Fruit fly (Drosophila melanogaster) whole organism, embryonic: ENCODE measurements around the gene Rtca.

ENCODE experiments used
- Blimp-1 ChIP-seq: fragments of 200-800 bp; sonication (Bioruptor generic); optimal IDR thresholded peaks from 3 replicates; lab custom pipeline; 2018; ENCODE audit warnings: missing biosample characterization, missing genetic modification characterization, mild to moderate bottlenecking, moderate library complexity, missing genetic modification reagents
- CG11085 ChIP-seq: fragments of 200-800 bp; sonication (Bioruptor generic); IDR thresholded peaks from 2 replicates; pipeline ENCODE4 v1.3.6; 2022; ENCODE audit warnings: missing biosample characterization, missing genetic modification characterization
- CG12769 ChIP-seq: fragments of 200-800 bp; sonication (Bioruptor generic); optimal IDR thresholded peaks from 2 replicates; lab custom pipeline; 2019; ENCODE audit warnings: missing biosample characterization, mild to moderate bottlenecking, missing genetic modification characterization, moderate library complexity
- CG14014 ChIP-seq: fragments of 200-800 bp; sonication (Bioruptor generic); IDR thresholded peaks from 2 replicates; pipeline ENCODE4 v1.3.6; 2022; ENCODE audit warnings: missing biosample characterization, missing genetic modification characterization
- CG15479 ChIP-seq: fragments of 200-800 bp; sonication (Bioruptor generic); optimal IDR thresholded peaks from 3 replicates; lab custom pipeline; 2019; ENCODE audit warnings: missing biosample characterization, mild to moderate bottlenecking, missing genetic modification characterization, moderate library complexity
- CG1832 ChIP-seq: fragments of 200-800 bp; sonication (Bioruptor generic); optimal IDR thresholded peaks from 2 replicates; lab custom pipeline; 2017; ENCODE audit warnings: missing biosample characterization, mild to moderate bottlenecking, missing genetic modification characterization, inconsistent platforms
- CG18476 ChIP-seq: fragments of 200-800 bp; sonication (Bioruptor generic); optimal IDR thresholded peaks from 2 replicates; lab custom pipeline; 2016; ENCODE audit warnings: missing biosample characterization, mild to moderate bottlenecking, missing genetic modification characterization
- CG2120 ChIP-seq: fragments of 200-800 bp; sonication (Bioruptor generic); optimal IDR thresholded peaks from 3 replicates; lab custom pipeline; 2016; ENCODE audit warnings: missing biosample characterization, missing genetic modification characterization
- CG30431 ChIP-seq: fragments of 200-800 bp; sonication (Bioruptor generic); optimal IDR thresholded peaks from 2 replicates; lab custom pipeline; 2017; ENCODE audit warnings: missing biosample characterization, missing genetic modification characterization
- CG33557 ChIP-seq: fragments of 200-800 bp; sonication (Bioruptor generic); optimal IDR thresholded peaks from 2 replicates; lab custom pipeline; 2019; ENCODE audit warnings: missing biosample characterization, mild to moderate bottlenecking, missing genetic modification characterization, moderate library complexity
- CG4820 ChIP-seq: fragments of 200-800 bp; sonication (Bioruptor generic); optimal IDR thresholded peaks from 3 replicates; lab custom pipeline; 2016; ENCODE audit warnings: missing biosample characterization, missing genetic modification characterization
- CG7556 ChIP-seq: fragments of 200-800 bp; sonication (Bioruptor generic); optimal IDR thresholded peaks from 2 replicates; lab custom pipeline; 2017; ENCODE audit warnings: missing biosample characterization, mild to moderate bottlenecking, missing genetic modification characterization
- CG7745 ChIP-seq: fragments of 200-800 bp; sonication (Bioruptor generic); optimal IDR thresholded peaks from 2 replicates; lab custom pipeline; 2018; ENCODE audit warnings: missing biosample characterization, mild to moderate bottlenecking, missing genetic modification characterization, moderate library complexity
- CG8765 ChIP-seq: fragments of 200-800 bp; sonication (Bioruptor generic); IDR thresholded peaks from 2 replicates; pipeline ENCODE4 v1.3.6; 2022; ENCODE audit warnings: missing biosample characterization, missing genetic modification characterization
- D19A ChIP-seq: fragments of 200-800 bp; optimal IDR thresholded peaks from 3 replicates; lab custom pipeline; 2019; ENCODE audit warnings: missing biosample characterization, mild to moderate bottlenecking, missing genetic modification characterization, moderate library complexity
- Deaf1 ChIP-seq: fragments of 200-800 bp; optimal IDR thresholded peaks from 3 replicates; lab custom pipeline; 2019; ENCODE audit warnings: missing biosample characterization, mild to moderate bottlenecking, missing genetic modification characterization, moderate library complexity
- HLH54F ChIP-seq: fragments of 200-800 bp; sonication (Bioruptor generic); optimal IDR thresholded peaks from 3 replicates; lab custom pipeline; 2016; ENCODE audit warnings: missing biosample characterization, missing genetic modification characterization
- Hey ChIP-seq: fragments of 200-800 bp; sonication (Bioruptor generic); optimal IDR thresholded peaks from 3 replicates; lab custom pipeline; 2018; ENCODE audit warnings: missing biosample characterization, mild to moderate bottlenecking, missing genetic modification characterization
- Jarid2 ChIP-seq: fragments of 200-800 bp; sonication (Bioruptor generic); optimal IDR thresholded peaks from 3 replicates; lab custom pipeline; 2017; ENCODE audit warnings: mild to moderate bottlenecking, missing biosample characterization, missing genetic modification reagents, missing genetic modification characterization
- Lpt ChIP-seq: fragments of >200 bp; optimal IDR thresholded peaks from 2 replicates; lab custom pipeline; 2018; ENCODE audit warnings: missing biosample characterization, missing genetic modification characterization
- Mrtf ChIP-seq: fragments of 200-800 bp; sonication (Bioruptor generic); IDR thresholded peaks from 3 replicates; pipeline ENCODE4 v1.3.6; 2022; ENCODE audit warnings: missing biosample characterization, missing genetic modification characterization
- NfI ChIP-seq: fragments of 200-800 bp; sonication (Bioruptor generic); optimal IDR thresholded peaks from 3 replicates; lab custom pipeline; 2018; ENCODE audit warnings: missing biosample characterization, mild to moderate bottlenecking, missing genetic modification characterization, moderate library complexity
- Opbp ChIP-seq: fragments of 200-800 bp; sonication (Bioruptor generic); IDR thresholded peaks from 3 replicates; pipeline ENCODE4 v1.3.6; 2022; ENCODE audit warnings: missing biosample characterization, missing genetic modification characterization; ENCODE audit not compliant: partially characterized antibody
- PHDP ChIP-seq: fragments of 200-800 bp; sonication (Bioruptor generic); optimal IDR thresholded peaks from 3 replicates; lab custom pipeline; 2018; ENCODE audit warnings: missing biosample characterization, mild to moderate bottlenecking, missing genetic modification characterization, moderate library complexity
- YL-1 ChIP-seq: fragments of 200-800 bp; sonication (Bioruptor generic); optimal IDR thresholded peaks from 3 replicates; lab custom pipeline; 2017; ENCODE audit warnings: missing biosample characterization, mild to moderate bottlenecking, missing genetic modification characterization
- ab ChIP-seq: fragments of 200-800 bp; sonication (Bioruptor generic); optimal IDR thresholded peaks from 2 replicates; lab custom pipeline; 2016; ENCODE audit warnings: missing biosample characterization, missing genetic modification characterization
- bsh ChIP-seq, 2 experiments: fragments of 200-800 bp; sonication (Bioruptor generic); optimal IDR thresholded peaks; 2 replicates each; lab custom pipeline; 2017 to 2018; ENCODE audit warnings: mild to moderate bottlenecking in 2 of 2, missing biosample characterization in 2 of 2, missing genetic modification characterization in 2 of 2, moderate library complexity in 1 of 2
- cas ChIP-seq: fragments of 200-800 bp; sonication (Bioruptor generic); IDR thresholded peaks from 2 replicates; pipeline ENCODE4 v1.3.6; 2022; ENCODE audit warnings: missing biosample characterization, missing genetic modification characterization
- cg ChIP-seq: fragments of 200-800 bp; sonication (Bioruptor generic); optimal IDR thresholded peaks from 3 replicates; lab custom pipeline; 2019; ENCODE audit warnings: missing biosample characterization, mild to moderate bottlenecking, missing genetic modification characterization, moderate library complexity
- corto ChIP-seq: fragments of 200-800 bp; sonication (Bioruptor generic); optimal IDR thresholded peaks from 2 replicates; lab custom pipeline; 2016; ENCODE audit warnings: missing biosample characterization, mild to moderate bottlenecking, missing genetic modification characterization, moderate library complexity
- danr ChIP-seq: fragments of 200-800 bp; sonication (Bioruptor generic); IDR thresholded peaks from 2 replicates; pipeline ENCODE4 v1.3.6; 2022; ENCODE audit warnings: missing biosample characterization, missing genetic modification characterization
- dimm ChIP-seq: fragments of 200-800 bp; sonication (Bioruptor generic); IDR thresholded peaks from 2 replicates; pipeline ENCODE4 v1.3.6; 2022; ENCODE audit warnings: missing biosample characterization, missing genetic modification characterization
- fru ChIP-seq: fragments of >200 bp; optimal IDR thresholded peaks from 2 replicates; lab custom pipeline; 2017
- gcm ChIP-seq: fragments of 200-800 bp; sonication (Bioruptor generic); optimal IDR thresholded peaks from 2 replicates; lab custom pipeline; 2019; ENCODE audit warnings: missing biosample characterization, mild to moderate bottlenecking, missing genetic modification characterization, moderate library complexity
- gcm2 ChIP-seq: fragments of 200-800 bp; sonication (Bioruptor generic); optimal IDR thresholded peaks from 2 replicates; lab custom pipeline; 2016; ENCODE audit warnings: missing biosample characterization, missing genetic modification characterization
- gfzf ChIP-seq: fragments of 200-800 bp; sonication (Bioruptor generic); optimal IDR thresholded peaks from 2 replicates; lab custom pipeline; 2016; ENCODE audit warnings: missing biosample characterization, mild to moderate bottlenecking, missing genetic modification characterization, moderate library complexity
- kah ChIP-seq: fragments of 200-800 bp; sonication (Bioruptor generic); optimal IDR thresholded peaks from 2 replicates; lab custom pipeline; 2018; ENCODE audit warnings: missing biosample characterization, mild to moderate bottlenecking, missing genetic modification characterization
- knrl ChIP-seq: fragments of 200-800 bp; sonication (Bioruptor generic); IDR thresholded peaks from 3 replicates; pipeline ENCODE4 v1.3.6; 2022; ENCODE audit warnings: missing biosample characterization, missing genetic modification characterization; ENCODE audit not compliant: partially characterized antibody
- lbe ChIP-seq: fragments of 200-800 bp; sonication (Bioruptor generic); optimal IDR thresholded peaks from 2 replicates; lab custom pipeline; 2016; ENCODE audit warnings: missing biosample characterization, mild to moderate bottlenecking, missing genetic modification characterization
- lilli ChIP-seq: fragments of 200-800 bp; sonication (Bioruptor generic); optimal IDR thresholded peaks from 3 replicates; lab custom pipeline; 2016; ENCODE audit warnings: missing biosample characterization, missing genetic modification characterization
- lola ChIP-seq, 3 experiments: fragments of >200 bp in 2 of 3; fragments of 200-800 bp in 1 of 3; sonication (Bioruptor generic) in 1 of 3; optimal IDR thresholded peaks; 2 replicates each; lab custom pipeline; 2017 to 2019; ENCODE audit warnings: missing biosample characterization in 3 of 3, missing genetic modification characterization in 3 of 3, mild to moderate bottlenecking in 1 of 3, moderate library complexity in 1 of 3
- onecut ChIP-seq: fragments of 200-800 bp; sonication (Bioruptor generic); IDR thresholded peaks from 2 replicates; pipeline ENCODE4 v1.3.6; 2022; ENCODE audit warnings: missing biosample characterization, missing genetic modification characterization
- pfk ChIP-seq: fragments of 200-800 bp; sonication (Bioruptor generic); optimal IDR thresholded peaks from 2 replicates; lab custom pipeline; 2018; ENCODE audit warnings: missing biosample characterization, mild to moderate bottlenecking, missing genetic modification characterization, moderate library complexity
- rib ChIP-seq: fragments of 200-800 bp; sonication (Bioruptor generic); IDR thresholded peaks from 2 replicates; pipeline ENCODE4 v1.3.6; 2022; ENCODE audit warnings: missing biosample characterization, missing genetic modification characterization
- ro ChIP-seq: fragments of 200-800 bp; sonication (Bioruptor generic); IDR thresholded peaks from 2 replicates; pipeline ENCODE4 v1.3.6; 2022; ENCODE audit warnings: missing biosample characterization, missing genetic modification characterization
- sima ChIP-seq: fragments of 200-800 bp; sonication (Bioruptor generic); optimal IDR thresholded peaks from 2 replicates; lab custom pipeline; 2016; ENCODE audit warnings: missing biosample characterization, missing genetic modification characterization
- tll ChIP-seq, 2 experiments: fragments of 200-800 bp in 1 of 2; fragments of >200 bp in 1 of 2; sonication (Bioruptor generic) in 1 of 2; optimal IDR thresholded peaks; 2 replicates each; lab custom pipeline; 2017 to 2019; ENCODE audit warnings: missing biosample characterization in 2 of 2, missing genetic modification characterization in 2 of 2, mild to moderate bottlenecking in 1 of 2, moderate library complexity in 1 of 2
- trh ChIP-seq: fragments of 200-800 bp; sonication (Bioruptor generic); optimal IDR thresholded peaks from 2 replicates; lab custom pipeline; 2016; ENCODE audit warnings: missing biosample characterization, missing genetic modification characterization
- unpg ChIP-seq: fragments of 200-800 bp; sonication (Bioruptor generic); optimal IDR thresholded peaks from 3 replicates; lab custom pipeline; 2018; ENCODE audit warnings: missing biosample characterization, mild to moderate bottlenecking, missing genetic modification characterization, moderate library complexity
- zen2 ChIP-seq: fragments of 200-800 bp; sonication (Bioruptor generic); IDR thresholded peaks from 3 replicates; pipeline ENCODE4 v1.3.6; 2022; ENCODE audit warnings: missing biosample characterization, missing genetic modification characterization; ENCODE audit not compliant: partially characterized antibody
- zfh2 ChIP-seq: fragments of 200-800 bp; sonication (Bioruptor generic); optimal IDR thresholded peaks from 2 replicates; lab custom pipeline; 2016; ENCODE audit warnings: missing biosample characterization, missing genetic modification characterization

The Rtca gene

dm6 chrX:2073325-2073724 lies 1.1 kb downstream of the Rtca start, which contains the start of gene CG4199 (continued):
- TF ChIP-seq lola (GFP tag; optimal IDR thresholded peaks at IDR 0.05; lab: Kevin White, UChicago) (no peak), CG12769 (peak; percentile 32), ab (GFP tag; lab: Kevin White, UChicago) (no peak), D19A (no peak), CG2120 (no peak), rib (GFP tag; lab: Robert Waterston, UW) (no peak), CG1832 (no peak), Blimp-1 (no peak), CG7745 (tag; lab: Kevin White, UChicago) (no peak), corto (no peak), CG14014 (GFP tag; lab: Robert Waterston, UW) (no peak), Opbp (GFP tag; lab: Robert Waterston, UW) (peak; percentile 29; the same call in 1 of the 3 replicates), onecut (GFP tag; lab: Robert Waterston, UW) (peak; percentile 19; the same call in 1 of the 2 replicates), CG11085 (GFP tag; lab: Robert Waterston, UW) (no peak), gfzf (GFP tag; lab: Kevin White, UChicago) (peak; percentile 82), CG33557 (GFP tag; lab: Kevin White, UChicago) (no peak), Hey (tag; lab: Kevin White, UChicago) (no peak), CG4820 (GFP tag; lab: Kevin White, UChicago) (no peak), lbe (GFP tag; lab: Kevin White, UChicago) (no peak), Deaf1 (tag; lab: Kevin White, UChicago) (no peak), kah (peak; percentile 90), fru (lab: Kevin White, UChicago) (no peak), PHDP (no peak), lilli (peak; percentile 20), Mrtf (GFP tag; lab: Robert Waterston, UW) (no peak), trh (no peak), gcm (no peak), unpg (GFP tag; lab: Kevin White, UChicago) (no peak), NfI (no peak), danr (GFP tag; lab: Robert Waterston, UW) (no peak), zen2 (GFP tag; lab: Robert Waterston, UW) (no peak), HLH54F (GFP tag; lab: Kevin White, UChicago) (no peak), YL-1 (GFP tag; lab: Kevin White, UChicago) (peak; percentile 24), knrl (GFP tag; lab: Robert Waterston, UW) (peak; percentile 48; the same call in 1 of the 3 replicates), cas (GFP tag; lab: Robert Waterston, UW) (no peak), gcm2 (no peak), Lpt (no peak), CG18476 (GFP tag; lab: Kevin White, UChicago) (no peak), sima (no peak), zfh2 (GFP tag; lab: Kevin White, UChicago) (no peak), CG30431 (no peak), bsh (GFP tag; optimal IDR thresholded peaks at IDR 0.05; lab: Kevin White, UChicago) (no peak), CG7556 (GFP tag; lab: Kevin White, UChicago) (no peak), tll (GFP tag; optimal IDR thresholded peaks at IDR 0.05; lab: Kevin White, UChicago) (no peak), ro (no peak), CG15479 (GFP tag; lab: Kevin White, UChicago) (no peak), dimm (GFP tag; lab: Robert Waterston, UW) (no peak), cg (GFP tag; lab: Kevin White, UChicago) (no peak), Jarid2 (GFP tag; lab: Kevin White, UChicago) (peak; percentile 18), CG8765 (no peak), pfk (GFP tag; lab: Kevin White, UChicago) (no peak)
